Worm (Caenorhabditis elegans): Measurements from ENCODE around the gene Y55F3BR.6.

The Y55F3BR.6 gene

DNA sequence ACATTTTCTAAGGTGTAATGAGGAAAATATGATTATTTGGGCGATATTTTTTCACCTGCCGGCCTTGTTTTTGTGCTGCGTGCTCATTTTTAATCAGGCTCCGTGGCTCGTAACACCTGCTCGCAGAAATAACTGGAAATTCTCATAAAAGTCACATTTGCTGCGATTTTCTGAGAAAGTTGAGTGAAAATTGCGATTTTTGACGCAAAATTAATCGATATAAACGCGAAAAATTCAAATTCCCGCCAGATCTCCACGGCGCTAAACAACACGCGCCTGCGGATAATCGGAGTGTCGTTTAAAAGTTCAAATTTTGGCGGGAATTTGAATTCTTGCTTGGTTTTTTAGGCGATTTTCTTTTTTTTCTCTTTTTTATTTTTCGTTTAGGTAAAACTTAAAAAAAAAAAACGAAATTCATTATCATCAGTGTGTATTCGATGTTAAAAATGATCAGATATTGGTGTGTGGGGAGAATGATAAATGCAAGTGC lies 34.9 kb downstream of the Y55F3BR.6 start, which contains the start of gene Y55F3BL.6:
Y55F3BL.6 (minus strand) TSS at position 51 of the 490 bp plus-strand sequence.
- peak; percentile 7 for TF ChIP-seq fkh-8 (tag; optimal IDR thresholded peaks at IDR 0.05)
- TF ChIP-seq efl-1 (optimal IDR thresholded peaks at IDR 0.05), result no peak
- TF ChIP-seq efl-1 (GFP tag; optimal IDR thresholded peaks at IDR 0.05 in 1 of 2), result peak in 1 of 2 experiments; percentile 24
- TF ChIP-seq hlh-4 (tag; optimal IDR thresholded peaks at IDR 0.05), result peak; percentile 7
- TF ChIP-seq F16B12.6 (tag; optimal IDR thresholded peaks at IDR 0.05), result no peak
- peak; percentile 2 for TF ChIP-seq nhr-85 (tag)
- TF ChIP-seq mep-1 (tag; optimal IDR thresholded peaks at IDR 0.05), result no peak

- no peak for TF ChIP-seq fkh-8 (tag; optimal IDR thresholded peaks at IDR 0.05)
- TF ChIP-seq grh-1 (GFP tag; IDR thresholded peaks at IDR 0.05), result 0 out of 2 replicates have a peak, but pooled peaks have one; percentile 9
- no peak for TF ChIP-seq efl-1 (optimal IDR thresholded peaks at IDR 0.05)
- peak in 1 of 2 experiments; percentile 10 for TF ChIP-seq efl-1 (GFP tag; optimal IDR thresholded peaks at IDR 0.05 in 1 of 2)
These were observed 36.2 kb downstream of the Y55F3BR.6 start for ce11 chrIV:805693-806092.

ce11 chrIV:804802-805201 lies 37.1 kb downstream of the Y55F3BR.6 start, which contains the start of gene Y55F3BL.4:
Gene Y55F3BL.4 (plus strand): TSS chrIV:805102.
- TF ChIP-seq xbp-1 (tag; optimal IDR thresholded peaks at IDR 0.05) (no peak), efl-3 (GFP tag; optimal IDR thresholded peaks at IDR 0.05) (no peak), zip-4 (GFP tag; optimal IDR thresholded peaks at IDR 0.05) (no peak), hlh-4 (tag; optimal IDR thresholded peaks at IDR 0.05) (no peak), tbx-2 (tag; optimal IDR thresholded peaks at IDR 0.05) (no peak), lin-35 (GFP tag; optimal IDR thresholded peaks at IDR 0.05) (no peak), unc-30 (tag; optimal IDR thresholded peaks at IDR 0.05) (no peak), nhr-71 (tag; optimal IDR thresholded peaks at IDR 0.05) (no peak), mef-2 (tag; optimal IDR thresholded peaks at IDR 0.05) (no peak), snu-23 (GFP tag; optimal IDR thresholded peaks at IDR 0.05) (no peak), efl-1 (optimal IDR thresholded peaks at IDR 0.05) (no peak), efl-1 (GFP tag; optimal IDR thresholded peaks at IDR 0.05 in 1 of 2) (no peak)

ce11 chrIV:801162-801561 lies 40.8 kb downstream of the Y55F3BR.6 start:
- TF ChIP-seq unc-98 (GFP tag; IDR thresholded peaks at IDR 0.05) (no peak), hlh-17 (GFP tag; optimal IDR thresholded peaks at IDR 0.05; ENCODE audit: borderline replicate concordance) (no peak), alr-1 (tag; optimal IDR thresholded peaks at IDR 0.05; ENCODE audit: borderline replicate concordance) (no peak), aha-1 (tag; optimal IDR thresholded peaks at IDR 0.05) (no peak), elt-3 (tag; optimal IDR thresholded peaks at IDR 0.05) (no peak), grh-1 (GFP tag; IDR thresholded peaks at IDR 0.05) (no peak)

DNA sequence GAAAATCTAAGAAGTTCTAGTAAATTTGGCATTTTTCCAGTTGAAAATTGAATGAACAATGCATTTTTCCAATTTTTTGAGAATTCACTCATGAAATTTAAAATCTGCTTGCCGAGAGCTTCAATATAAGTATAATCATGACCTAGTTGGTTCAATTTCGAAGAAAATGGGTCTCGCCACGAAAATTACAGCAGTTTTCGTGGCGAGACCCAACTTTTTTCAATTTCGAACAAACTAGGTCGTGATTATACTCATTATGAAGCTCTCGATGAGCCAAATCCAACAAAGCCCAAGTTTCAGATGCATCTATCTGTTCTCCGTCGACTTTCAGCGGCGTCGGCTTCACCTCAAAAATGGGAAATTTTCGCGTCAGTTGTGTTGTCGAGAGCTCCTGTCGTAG lies 41.4 kb downstream of the Y55F3BR.6 start, which contains the start of gene mrpl-46:
mrpl-46 (plus strand) TSS at position 301 of the 400 bp plus-strand sequence.
- no peak for TF ChIP-seq nhr-20 (tag; optimal IDR thresholded peaks at IDR 0.05)
- TF ChIP-seq snu-23 (GFP tag; optimal IDR thresholded peaks at IDR 0.05), result no peak
- TF ChIP-seq efl-3 (GFP tag; optimal IDR thresholded peaks at IDR 0.05), result no peak
- no peak for TF ChIP-seq egl-27 (tag; optimal IDR thresholded peaks at IDR 0.05)
- no peak for TF ChIP-seq ceh-88 (GFP tag; IDR thresholded peaks at IDR 0.05)
- TF ChIP-seq Y116A8C.19 (tag; optimal IDR thresholded peaks at IDR 0.05; ENCODE audit: borderline replicate concordance), result no peak
- TF ChIP-seq dpl-1 (GFP tag; optimal IDR thresholded peaks at IDR 0.05), result no peak
- no peak for TF ChIP-seq lin-14 (GFP tag; optimal IDR thresholded peaks at IDR 0.05)
- no peak for TF ChIP-seq pax-3 (tag; optimal IDR thresholded peaks at IDR 0.05)
- no peak for TF ChIP-seq jun-1 (tag; optimal IDR thresholded peaks at IDR 0.05)
- no peak for TF ChIP-seq aha-1 (tag; optimal IDR thresholded peaks at IDR 0.05)
- no peak for TF ChIP-seq mep-1 (tag; optimal IDR thresholded peaks at IDR 0.05)
- TF ChIP-seq nhr-85 (tag), result no peak
- no peak for TF ChIP-seq isw-1 (GFP tag; IDR thresholded peaks at IDR 0.05)
- no peak for TF ChIP-seq ets-5 (GFP tag; IDR thresholded peaks at IDR 0.05)
- no peak for TF ChIP-seq irx-1 (tag; optimal IDR thresholded peaks at IDR 0.05)

Measured in whole organism, L1 larva.